Fruit fly (Drosophila melanogaster) whole organism, embryonic: ENCODE results near the gene CG42393.

Experiments
- CG1024 ChIP-seq: fragments of 200-800 bp; sonication (Bioruptor generic); IDR thresholded peaks from 2 replicates; pipeline ENCODE4 v1.3.6; 2022; ENCODE audit warnings: missing biosample characterization, missing genetic modification characterization
- CG10321 ChIP-seq: fragments of 200-800 bp; sonication (Bioruptor generic); IDR thresholded peaks from 2 replicates; pipeline ENCODE4 v1.3.6; 2022; ENCODE audit warnings: missing biosample characterization, missing genetic modification characterization
- CG10431 ChIP-seq: fragments of 200-800 bp; sonication (Bioruptor generic); optimal IDR thresholded peaks from 3 replicates; lab custom pipeline; 2018; ENCODE audit warnings: missing biosample characterization, mild to moderate bottlenecking, missing genetic modification characterization
- CG10462 ChIP-seq: fragments of 200-800 bp; sonication (Bioruptor generic); optimal IDR thresholded peaks from 2 replicates; lab custom pipeline; 2016; ENCODE audit warnings: missing biosample characterization, missing genetic modification characterization
- CG11247 ChIP-seq: fragments of 200-800 bp; sonication (Bioruptor generic); IDR thresholded peaks from 2 replicates; pipeline ENCODE4 v1.3.6; 2022; ENCODE audit warnings: missing biosample characterization, missing genetic modification characterization
- CG11456 ChIP-seq: fragments of 200-800 bp; sonication (Bioruptor generic); IDR thresholded peaks from 3 replicates; pipeline ENCODE4 v1.3.6; 2022; ENCODE audit warnings: missing biosample characterization, missing genetic modification characterization
- CG12769 ChIP-seq: fragments of 200-800 bp; sonication (Bioruptor generic); optimal IDR thresholded peaks from 2 replicates; lab custom pipeline; 2019; ENCODE audit warnings: missing biosample characterization, mild to moderate bottlenecking, missing genetic modification characterization, moderate library complexity
- CG13894 ChIP-seq: fragments of 200-800 bp; sonication (Bioruptor generic); optimal IDR thresholded peaks from 3 replicates; lab custom pipeline; 2018; ENCODE audit warnings: missing biosample characterization, mild to moderate bottlenecking, missing genetic modification characterization, moderate library complexity
- CG14050 ChIP-seq: fragments of 200-800 bp; sonication (Bioruptor generic); IDR thresholded peaks from 3 replicates; pipeline ENCODE4 v1.3.6; 2022; ENCODE audit warnings: missing biosample characterization, missing genetic modification characterization
- CG14667 ChIP-seq: fragments of 200-800 bp; sonication (Bioruptor generic); IDR thresholded peaks from 2 replicates; pipeline ENCODE4 v1.3.6; 2022; ENCODE audit warnings: missing biosample characterization, missing genetic modification characterization
- CG16779 ChIP-seq: fragments of 200-800 bp; sonication (Bioruptor generic); IDR thresholded peaks from 2 replicates; pipeline ENCODE4 v1.3.6; 2022; ENCODE audit warnings: missing biosample characterization, missing genetic modification characterization
- CG17361 ChIP-seq: fragments of 200-800 bp; sonication (Bioruptor generic); IDR thresholded peaks from 3 replicates; pipeline ENCODE4 v1.3.6; 2022; ENCODE audit warnings: missing biosample characterization, missing genetic modification characterization
- CG2199 ChIP-seq: fragments of 200-800 bp; sonication (Bioruptor generic); IDR thresholded peaks from 3 replicates; pipeline ENCODE4 v1.3.6; 2022; ENCODE audit warnings: missing biosample characterization, missing genetic modification characterization
- CG3281 ChIP-seq: fragments of 200-800 bp; sonication (Bioruptor generic); optimal IDR thresholded peaks from 3 replicates; lab custom pipeline; 2017; ENCODE audit warnings: missing biosample characterization, mild to moderate bottlenecking, missing genetic modification characterization
- CG33557 ChIP-seq: fragments of 200-800 bp; sonication (Bioruptor generic); optimal IDR thresholded peaks from 2 replicates; lab custom pipeline; 2019; ENCODE audit warnings: missing biosample characterization, mild to moderate bottlenecking, missing genetic modification characterization, moderate library complexity
- CG43689 ChIP-seq: fragments of 200-800 bp; sonication (Bioruptor generic); IDR thresholded peaks from 2 replicates; pipeline ENCODE4 v1.3.6; 2022; ENCODE audit warnings: missing biosample characterization, missing genetic modification characterization
- CG6254 ChIP-seq: fragments of 200-800 bp; sonication (Bioruptor generic); optimal IDR thresholded peaks from 3 replicates; lab custom pipeline; 2017; ENCODE audit warnings: mild to moderate bottlenecking, missing biosample characterization, missing genetic modification reagents, missing genetic modification characterization
- CG8290 ChIP-seq, 3 experiments: fragments of 200-800 bp; sonication (Bioruptor generic); optimal IDR thresholded peaks; 2 replicates each; lab custom pipeline; 2016 to 2019; ENCODE audit warnings: missing biosample characterization in 3 of 3, missing genetic modification characterization in 3 of 3, mild to moderate bottlenecking in 2 of 3, moderate library complexity in 1 of 3
- CG9609 ChIP-seq: fragments of 200-800 bp; sonication (Bioruptor generic); optimal IDR thresholded peaks from 3 replicates; lab custom pipeline; 2016; ENCODE audit warnings: missing biosample characterization, missing genetic modification characterization
- CG9727 ChIP-seq: fragments of 200-800 bp; sonication (Bioruptor generic); optimal IDR thresholded peaks from 3 replicates; lab custom pipeline; 2017; ENCODE audit warnings: missing biosample characterization, mild to moderate bottlenecking, missing genetic modification characterization
- CrebB ChIP-seq: fragments of 200-800 bp; sonication (Bioruptor generic); optimal IDR thresholded peaks from 3 replicates; lab custom pipeline; 2018; ENCODE audit warnings: missing biosample characterization, mild to moderate bottlenecking, missing genetic modification characterization
- D ChIP-seq, 2 experiments: fragments of 200-800 bp in 1 of 2; fragments of >200 bp in 1 of 2; sonication (Bioruptor generic) in 1 of 2; optimal IDR thresholded peaks; 2 replicates in 1 of 2; 3 replicates in 1 of 2; lab custom pipeline; 2017; ENCODE audit warnings: mild to moderate bottlenecking in 1 of 2, missing biosample characterization in 1 of 2, missing genetic modification characterization in 1 of 2, missing genetic modification reagents in 1 of 2
- Fer1 ChIP-seq: fragments of 200-800 bp; sonication (Bioruptor generic); optimal IDR thresholded peaks from 2 replicates; lab custom pipeline; 2017; ENCODE audit warnings: missing biosample characterization, mild to moderate bottlenecking, missing genetic modification characterization
- H2.0 ChIP-seq: fragments of 200-800 bp; sonication (Bioruptor generic); IDR thresholded peaks from 2 replicates; pipeline ENCODE4 v1.3.6; 2022; ENCODE audit warnings: missing biosample characterization, missing genetic modification characterization
- Hr51 ChIP-seq, 2 experiments: fragments of 200-800 bp; sonication (Bioruptor generic); optimal IDR thresholded peaks; 2 replicates in 1 of 2; 3 replicates in 1 of 2; lab custom pipeline; 2016 to 2018; ENCODE audit warnings: missing biosample characterization in 2 of 2, missing genetic modification characterization in 2 of 2, mild to moderate bottlenecking in 1 of 2, moderate library complexity in 1 of 2
- MTF-1 ChIP-seq: fragments of 200-800 bp; sonication (Bioruptor generic); optimal IDR thresholded peaks from 2 replicates; lab custom pipeline; 2018; ENCODE audit warnings: missing biosample characterization, mild to moderate bottlenecking, missing genetic modification characterization, borderline replicate concordance
- NC2α ChIP-seq: fragments of 200-800 bp; sonication (Bioruptor generic); optimal IDR thresholded peaks from 2 replicates; lab custom pipeline; 2016; ENCODE audit warnings: missing biosample characterization, missing genetic modification characterization
- NC2β ChIP-seq: fragments of 200-800 bp; sonication (Bioruptor generic); optimal IDR thresholded peaks from 2 replicates; lab custom pipeline; 2016; ENCODE audit warnings: missing biosample characterization, missing genetic modification characterization
- Pdp1 ChIP-seq, 2 experiments: fragments of 200-800 bp; sonication (Bioruptor generic); optimal IDR thresholded peaks; 3 replicates each; lab custom pipeline; 2016; ENCODE audit warnings: missing biosample characterization in 2 of 2, missing genetic modification characterization in 2 of 2, mild to moderate bottlenecking in 1 of 2, moderate library complexity in 1 of 2
- Ravus ChIP-seq: fragments of 200-800 bp; sonication (Bioruptor generic); IDR thresholded peaks from 2 replicates; pipeline ENCODE4 v1.3.6; 2022; ENCODE audit warnings: missing biosample characterization, missing genetic modification characterization
- chm ChIP-seq: fragments of 200-800 bp; sonication (Bioruptor generic); IDR thresholded peaks from 2 replicates; pipeline ENCODE4 v1.3.6; 2022; ENCODE audit warnings: missing biosample characterization, missing genetic modification characterization
- crp ChIP-seq, 2 experiments: fragments of 200-800 bp; sonication (Bioruptor generic); optimal IDR thresholded peaks; 2 replicates in 1 of 2; 3 replicates in 1 of 2; lab custom pipeline; 2017; ENCODE audit warnings: missing biosample characterization in 2 of 2, missing genetic modification characterization in 2 of 2, mild to moderate bottlenecking in 1 of 2, moderate library complexity in 1 of 2
- disco-r ChIP-seq: fragments of 200-800 bp; sonication (Bioruptor generic); optimal IDR thresholded peaks from 2 replicates; lab custom pipeline; 2016; ENCODE audit warnings: missing biosample characterization, missing genetic modification characterization
- ftz-f1 ChIP-seq: fragments of 200-800 bp; sonication (Bioruptor generic); optimal IDR thresholded peaks from 2 replicates; lab custom pipeline; 2016; ENCODE audit warnings: missing biosample characterization, missing genetic modification characterization
- hb ChIP-seq: fragments of 200-800 bp; sonication (Bioruptor generic); IDR thresholded peaks from 3 replicates; pipeline ENCODE4 v1.3.6; 2022; ENCODE audit warnings: missing biosample characterization, missing genetic modification characterization; ENCODE audit not compliant: partially characterized antibody
- kni ChIP-seq: fragments of 200-800 bp; sonication (Bioruptor generic); optimal IDR thresholded peaks from 3 replicates; lab custom pipeline; 2017; ENCODE audit warnings: mild to moderate bottlenecking, missing biosample characterization, missing genetic modification reagents, missing genetic modification characterization
- lov ChIP-seq, 2 experiments: fragments of 200-800 bp in 1 of 2; fragments of >200 bp in 1 of 2; sonication (Bioruptor generic) in 1 of 2; IDR thresholded peaks in 1 of 2; optimal IDR thresholded peaks in 1 of 2; 2 replicates in 1 of 2; 3 replicates in 1 of 2; pipeline versions ENCODE4 v1.3.6 to Lab custom; 2017 to 2022; ENCODE audit warnings: missing biosample characterization in 1 of 2, missing genetic modification characterization in 1 of 2
- nau ChIP-seq: fragments of 200-800 bp; sonication (Bioruptor generic); optimal IDR thresholded peaks from 3 replicates; lab custom pipeline; 2017; ENCODE audit warnings: missing biosample characterization, mild to moderate bottlenecking, missing genetic modification characterization, missing genetic modification reagents
- otp ChIP-seq: fragments of 200-800 bp; sonication (Bioruptor generic); IDR thresholded peaks from 3 replicates; pipeline ENCODE4, ENCODE4 v1.3.6; 2022; ENCODE audit warnings: missing biosample characterization, missing genetic modification characterization
- p53 ChIP-seq: fragments of 200-800 bp; sonication (Bioruptor generic); optimal IDR thresholded peaks from 2 replicates; lab custom pipeline; 2016; ENCODE audit warnings: missing biosample characterization, missing genetic modification characterization
- phol ChIP-seq: fragments of 200-800 bp; sonication (Bioruptor generic); optimal IDR thresholded peaks from 3 replicates; lab custom pipeline; 2018; ENCODE audit warnings: missing biosample characterization, mild to moderate bottlenecking, missing genetic modification characterization, moderate library complexity
- pzg ChIP-seq: fragments of 200-800 bp; sonication (Bioruptor generic); optimal IDR thresholded peaks from 3 replicates; lab custom pipeline; 2018; ENCODE audit warnings: missing biosample characterization, mild to moderate bottlenecking, missing genetic modification characterization, moderate library complexity
- ranshi ChIP-seq: fragments of 200-800 bp; sonication (Bioruptor generic); IDR thresholded peaks from 2 replicates; pipeline ENCODE4 v1.3.6; 2022; ENCODE audit warnings: missing biosample characterization, missing genetic modification characterization
- tap ChIP-seq: fragments of 200-800 bp; optimal IDR thresholded peaks from 3 replicates; lab custom pipeline; 2019; ENCODE audit warnings: missing biosample characterization, mild to moderate bottlenecking, missing genetic modification characterization, moderate library complexity
- tll ChIP-seq, 2 experiments: fragments of 200-800 bp in 1 of 2; fragments of >200 bp in 1 of 2; sonication (Bioruptor generic) in 1 of 2; optimal IDR thresholded peaks; 2 replicates each; lab custom pipeline; 2017 to 2019; ENCODE audit warnings: missing biosample characterization in 2 of 2, missing genetic modification characterization in 2 of 2, mild to moderate bottlenecking in 1 of 2, moderate library complexity in 1 of 2
- unc-4 ChIP-seq: fragments of 200-800 bp; sonication (Bioruptor generic); IDR thresholded peaks from 2 replicates; pipeline ENCODE4 v1.3.6; 2022; ENCODE audit warnings: missing biosample characterization, missing genetic modification characterization; ENCODE audit not compliant: partially characterized antibody
- z ChIP-seq: fragments of 200-800 bp; sonication (Bioruptor generic); IDR thresholded peaks from 3 replicates; pipeline ENCODE4 v1.3.6; 2022; ENCODE audit warnings: missing biosample characterization, missing genetic modification characterization
- zen ChIP-seq: fragments of 200-800 bp; sonication (Bioruptor generic); optimal IDR thresholded peaks from 3 replicates; lab custom pipeline; 2018; ENCODE audit warnings: missing biosample characterization, mild to moderate bottlenecking, missing genetic modification characterization, moderate library complexity

The CG42393 gene

dm6 chr3L:18042433-18042832 lies at the start of gene CG42393:
TSS of gene CG42393 (plus strand) at chr3L:18042733.
- TF ChIP-seq otp (no peak), D (optimal IDR thresholded peaks at IDR 0.05; lab: Kevin White, UChicago) (no peak), D (GFP tag; optimal IDR thresholded peaks at IDR 0.05; lab: Kevin White, UChicago) (no peak), tap (tag; lab: Kevin White, UChicago) (no peak), zen (tag; lab: Kevin White, UChicago) (no peak), H2.0 (GFP tag; lab: Robert Waterston, UW) (no peak), CG3281 (GFP tag; lab: Kevin White, UChicago) (no peak), CrebB (tag; lab: Kevin White, UChicago) (no peak), p53 (no peak), hb (GFP tag; lab: Robert Waterston, UW) (no peak), Fer1 (no peak), Ravus (GFP tag; lab: Robert Waterston, UW) (no peak), CG14050 (GFP tag; lab: Robert Waterston, UW) (no peak), CG11247 (GFP tag; lab: Robert Waterston, UW) (no peak), Hr51 (GFP tag; optimal IDR thresholded peaks at IDR 0.05; lab: Kevin White, UChicago) (no peak), ranshi (GFP tag; lab: Robert Waterston, UW) (no peak), pzg (GFP tag; lab: Kevin White, UChicago) (no peak), crp (GFP tag; optimal IDR thresholded peaks at IDR 0.05; lab: Kevin White, UChicago) (no peak), MTF-1 (GFP tag; lab: Kevin White, UChicago) (no peak)
- TF ChIP-seq, all 482 proteins: peak for 0

- TF ChIP-seq NC2β (GFP tag; lab: Kevin White, UChicago) (no peak), CG10431 (peak; percentile 63), CG16779 (GFP tag; lab: Robert Waterston, UW) (no peak), nau (GFP tag; lab: Kevin White, UChicago) (no peak), kni (peak; percentile 96), CG10462 (GFP tag; lab: Kevin White, UChicago) (no peak), disco-r (GFP tag; lab: Kevin White, UChicago) (no peak), lov (optimal IDR thresholded peaks at IDR 0.05; lab: Kevin White, UChicago) (no peak), lov (GFP tag; IDR thresholded peaks at IDR 0.05; lab: Robert Waterston, UW) (0 out of 3 replicates have a peak, but pooled peaks have one; percentile 70), CG43689 (GFP tag; lab: Robert Waterston, UW) (no peak), CG11456 (GFP tag; lab: Robert Waterston, UW) (no peak), tll (GFP tag; optimal IDR thresholded peaks at IDR 0.05; lab: Kevin White, UChicago) (no peak), CG33557 (peak; percentile 87), ftz-f1 (no peak), CG2199 (GFP tag; lab: Robert Waterston, UW) (no peak), CG14667 (GFP tag; lab: Robert Waterston, UW) (no peak), CG13894 (no peak), phol (tag; lab: Kevin White, UChicago) (no peak), CG10321 (no peak), CG8290 (GFP tag; optimal IDR thresholded peaks at IDR 0.05; lab: Kevin White, UChicago) (peak; percentile 3), CG8290 (tag; optimal IDR thresholded peaks at IDR 0.05; lab: Kevin White, UChicago) (no peak), chm (GFP tag; lab: Robert Waterston, UW) (peak; percentile 45; the same call in 1 of the 2 replicates), CG17361 (GFP tag; lab: Robert Waterston, UW) (peak; percentile 24; the same call in 1 of the 3 replicates), CG1024 (GFP tag; lab: Robert Waterston, UW) (0 out of 2 replicates have a peak, but pooled peaks have one; percentile 4), CG9609 (GFP tag; lab: Kevin White, UChicago) (no peak), z (GFP tag; lab: Robert Waterston, UW) (no peak), NC2α (GFP tag; lab: Kevin White, UChicago) (no peak), CG9727 (GFP tag; lab: Kevin White, UChicago) (peak; percentile 24), CG12769 (no peak), CG6254 (GFP tag; lab: Kevin White, UChicago) (peak; percentile 22), unc-4 (GFP tag; lab: Robert Waterston, UW) (no peak), Pdp1 (GFP tag; optimal IDR thresholded peaks at IDR 0.05; lab: Kevin White, UChicago) (peak in 1 of 2 experiments; percentile 94)
Measured at dm6 chr3L:17993269-17993668, 49.3 kb upstream of the CG42393 start.
